Fruit fly (Drosophila melanogaster) whole organism, embryonic: ENCODE results near the gene Rpn2.

Experiments
- ATbp ChIP-seq: fragments of 200-800 bp; sonication (Bioruptor generic); optimal IDR thresholded peaks from 2 replicates; lab custom pipeline; 2017; ENCODE audit warnings: missing biosample characterization, mild to moderate bottlenecking, missing genetic modification characterization, missing genetic modification reagents
- Abd-B ChIP-seq: fragments of 200-800 bp; sonication (Bioruptor generic); optimal IDR thresholded peaks from 2 replicates; lab custom pipeline; 2018; ENCODE audit warnings: missing biosample characterization, mild to moderate bottlenecking, missing genetic modification characterization, moderate library complexity
- CG1024 ChIP-seq: fragments of 200-800 bp; sonication (Bioruptor generic); IDR thresholded peaks from 2 replicates; pipeline ENCODE4 v1.3.6; 2022; ENCODE audit warnings: missing biosample characterization, missing genetic modification characterization
- CG10565 ChIP-seq: fragments of 200-800 bp; sonication (Bioruptor generic); optimal IDR thresholded peaks from 3 replicates; lab custom pipeline; 2016; ENCODE audit warnings: missing biosample characterization, mild to moderate bottlenecking, missing genetic modification characterization
- CG10979 ChIP-seq: fragments of 200-800 bp; sonication (Bioruptor generic); optimal IDR thresholded peaks from 2 replicates; lab custom pipeline; 2018; ENCODE audit warnings: missing biosample characterization, mild to moderate bottlenecking, missing genetic modification characterization, moderate library complexity
- CG16813 ChIP-seq: fragments of 200-800 bp; sonication (Bioruptor generic); IDR thresholded peaks from 3 replicates; pipeline ENCODE4 v1.3.6; 2022; ENCODE audit warnings: missing biosample characterization, missing genetic modification characterization; ENCODE audit not compliant: partially characterized antibody
- CG17328 ChIP-seq: fragments of 200-800 bp; sonication (Bioruptor generic); IDR thresholded peaks from 2 replicates; pipeline ENCODE4 v1.3.6; 2022; ENCODE audit warnings: missing biosample characterization, missing genetic modification characterization
- CG17361 ChIP-seq: fragments of 200-800 bp; sonication (Bioruptor generic); IDR thresholded peaks from 3 replicates; pipeline ENCODE4 v1.3.6; 2022; ENCODE audit warnings: missing biosample characterization, missing genetic modification characterization
- CG18262 ChIP-seq: fragments of 200-800 bp; optimal IDR thresholded peaks from 3 replicates; lab custom pipeline; 2019; ENCODE audit warnings: missing biosample characterization, mild to moderate bottlenecking, missing genetic modification characterization, moderate library complexity
- CG18476 ChIP-seq: fragments of 200-800 bp; sonication (Bioruptor generic); optimal IDR thresholded peaks from 2 replicates; lab custom pipeline; 2016; ENCODE audit warnings: missing biosample characterization, mild to moderate bottlenecking, missing genetic modification characterization
- CG3163 ChIP-seq: fragments of 200-800 bp; sonication (Bioruptor generic); optimal IDR thresholded peaks from 3 replicates; lab custom pipeline; 2016; ENCODE audit warnings: missing biosample characterization, missing genetic modification characterization
- CG4617 ChIP-seq: fragments of 200-800 bp; sonication (Bioruptor generic); optimal IDR thresholded peaks from 3 replicates; lab custom pipeline; 2016; ENCODE audit warnings: missing biosample characterization, missing genetic modification characterization, borderline replicate concordance
- CG6813 ChIP-seq: fragments of 200-800 bp; sonication (Bioruptor generic); optimal IDR thresholded peaks from 2 replicates; lab custom pipeline; 2017; ENCODE audit warnings: missing biosample characterization, missing genetic modification characterization, mild to moderate bottlenecking, moderate library complexity, missing genetic modification reagents
- CG7839 ChIP-seq: fragments of 200-800 bp; sonication (Bioruptor generic); optimal IDR thresholded peaks from 3 replicates; lab custom pipeline; 2018; ENCODE audit warnings: missing biosample characterization, mild to moderate bottlenecking, missing genetic modification characterization, moderate library complexity
- CG8478 ChIP-seq: fragments of >200 bp; optimal IDR thresholded peaks from 2 replicates; lab custom pipeline; 2018
- CG9437 ChIP-seq: fragments of 200-800 bp; sonication (Bioruptor generic); optimal IDR thresholded peaks from 2 replicates; lab custom pipeline; 2018; ENCODE audit warnings: missing biosample characterization, mild to moderate bottlenecking, missing genetic modification characterization
- CHES-1-like ChIP-seq: fragments of 200-800 bp; sonication (Bioruptor generic); optimal IDR thresholded peaks from 2 replicates; lab custom pipeline; 2016; ENCODE audit warnings: missing biosample characterization, missing genetic modification characterization
- CoRest ChIP-seq: fragments of 200-800 bp; sonication (Bioruptor generic); optimal IDR thresholded peaks from 3 replicates; lab custom pipeline; 2018; ENCODE audit warnings: missing biosample characterization, mild to moderate bottlenecking, missing genetic modification characterization, moderate library complexity
- D ChIP-seq, 2 experiments: fragments of 200-800 bp in 1 of 2; fragments of >200 bp in 1 of 2; sonication (Bioruptor generic) in 1 of 2; optimal IDR thresholded peaks; 2 replicates in 1 of 2; 3 replicates in 1 of 2; lab custom pipeline; 2017; ENCODE audit warnings: mild to moderate bottlenecking in 1 of 2, missing biosample characterization in 1 of 2, missing genetic modification characterization in 1 of 2, missing genetic modification reagents in 1 of 2
- D19A ChIP-seq: fragments of 200-800 bp; optimal IDR thresholded peaks from 3 replicates; lab custom pipeline; 2019; ENCODE audit warnings: missing biosample characterization, mild to moderate bottlenecking, missing genetic modification characterization, moderate library complexity
- D19B ChIP-seq: fragments of 200-800 bp; sonication (Bioruptor generic); optimal IDR thresholded peaks from 2 replicates; lab custom pipeline; 2017; ENCODE audit warnings: missing biosample characterization, mild to moderate bottlenecking, missing genetic modification characterization
- Dref ChIP-seq: fragments of 200-800 bp; sonication (Bioruptor generic); IDR thresholded peaks from 2 replicates; pipeline ENCODE4 v1.3.6; 2022; ENCODE audit warnings: missing biosample characterization, missing genetic modification characterization
- Eip74EF ChIP-seq, 2 experiments: fragments of 200-800 bp in 1 of 2; fragments of >200 bp in 1 of 2; sonication (Bioruptor generic) in 1 of 2; optimal IDR thresholded peaks; 2 replicates each; lab custom pipeline; 2017 to 2019; ENCODE audit warnings: missing biosample characterization in 2 of 2, missing genetic modification characterization in 2 of 2, mild to moderate bottlenecking in 1 of 2, moderate library complexity in 1 of 2
- Ets65A ChIP-seq: fragments of 200-800 bp; sonication (Bioruptor generic); peaks from one replicate; lab custom pipeline; 2016; ENCODE audit warnings: missing biosample characterization, missing genetic modification characterization
- Hmx ChIP-seq: fragments of 200-800 bp; sonication (Bioruptor generic); optimal IDR thresholded peaks from 2 replicates; lab custom pipeline; 2016; ENCODE audit warnings: missing biosample characterization, missing genetic modification characterization
- Kr ChIP-seq: fragments of 200-800 bp; sonication (Bioruptor generic); optimal IDR thresholded peaks from 2 replicates; lab custom pipeline; 2017; ENCODE audit warnings: missing biosample characterization, mild to moderate bottlenecking, missing genetic modification characterization
- Myb ChIP-seq: fragments of 200-800 bp; sonication (Bioruptor generic); optimal IDR thresholded peaks from 2 replicates; lab custom pipeline; 2016; ENCODE audit warnings: missing biosample characterization, missing genetic modification characterization
- NfI ChIP-seq: fragments of 200-800 bp; sonication (Bioruptor generic); optimal IDR thresholded peaks from 3 replicates; lab custom pipeline; 2018; ENCODE audit warnings: missing biosample characterization, mild to moderate bottlenecking, missing genetic modification characterization, moderate library complexity
- Oli ChIP-seq: fragments of 200-800 bp; sonication (Bioruptor generic); optimal IDR thresholded peaks from 2 replicates; lab custom pipeline; 2018; ENCODE audit warnings: missing biosample characterization, mild to moderate bottlenecking, missing genetic modification characterization, moderate library complexity
- Opbp ChIP-seq: fragments of 200-800 bp; sonication (Bioruptor generic); IDR thresholded peaks from 3 replicates; pipeline ENCODE4 v1.3.6; 2022; ENCODE audit warnings: missing biosample characterization, missing genetic modification characterization; ENCODE audit not compliant: partially characterized antibody
- Poxn ChIP-seq: fragments of 200-800 bp; sonication (Bioruptor generic); IDR thresholded peaks from 2 replicates; pipeline ENCODE4 v1.3.6; 2022; ENCODE audit warnings: missing biosample characterization, missing genetic modification characterization
- Sox100B ChIP-seq: fragments of 200-800 bp; sonication (Bioruptor generic); optimal IDR thresholded peaks from 3 replicates; lab custom pipeline; 2018; ENCODE audit warnings: missing biosample characterization, mild to moderate bottlenecking, missing genetic modification characterization
- ase ChIP-seq: fragments of 200-800 bp; sonication (Bioruptor generic); IDR thresholded peaks from 3 replicates; pipeline ENCODE4 v1.3.6; 2022; ENCODE audit warnings: missing biosample characterization, missing genetic modification characterization
- ato ChIP-seq: fragments of 200-800 bp; sonication (Bioruptor generic); IDR thresholded peaks from 2 replicates; pipeline ENCODE4 v1.3.6; 2022; ENCODE audit warnings: missing biosample characterization, missing genetic modification characterization; ENCODE audit not compliant: partially characterized antibody
- chif ChIP-seq, 2 experiments: fragments of 200-800 bp; sonication (Bioruptor generic); optimal IDR thresholded peaks; 3 replicates each; lab custom pipeline; 2016; ENCODE audit warnings: missing biosample characterization in 2 of 2, missing genetic modification characterization in 2 of 2
- fd64A ChIP-seq: fragments of 200-800 bp; sonication (Bioruptor generic); optimal IDR thresholded peaks from 3 replicates; lab custom pipeline; 2018; ENCODE audit warnings: missing biosample characterization, mild to moderate bottlenecking, missing genetic modification characterization
- gem ChIP-seq: fragments of 200-800 bp; sonication (Bioruptor generic); optimal IDR thresholded peaks from 2 replicates; lab custom pipeline; 2019; ENCODE audit warnings: missing biosample characterization, mild to moderate bottlenecking, missing genetic modification characterization, moderate library complexity
- jumu ChIP-seq: fragments of 200-800 bp; sonication (Bioruptor generic); optimal IDR thresholded peaks from 3 replicates; lab custom pipeline; 2016; ENCODE audit warnings: missing biosample characterization, missing genetic modification characterization
- lab ChIP-seq: fragments of 200-800 bp; sonication (Bioruptor generic); optimal IDR thresholded peaks from 3 replicates; lab custom pipeline; 2017; ENCODE audit warnings: missing biosample characterization, missing genetic modification characterization, mild to moderate bottlenecking, moderate library complexity, missing genetic modification reagents
- lbe ChIP-seq: fragments of 200-800 bp; sonication (Bioruptor generic); optimal IDR thresholded peaks from 2 replicates; lab custom pipeline; 2016; ENCODE audit warnings: missing biosample characterization, mild to moderate bottlenecking, missing genetic modification characterization
- lmd ChIP-seq: fragments of 200-800 bp; sonication (Bioruptor generic); IDR thresholded peaks from 2 replicates; pipeline ENCODE4 v1.3.6; 2022; ENCODE audit warnings: missing biosample characterization, missing genetic modification characterization
- nom ChIP-seq: fragments of 200-800 bp; sonication (Bioruptor generic); optimal IDR thresholded peaks from 2 replicates; lab custom pipeline; 2017; ENCODE audit warnings: missing biosample characterization, missing genetic modification characterization, mild to moderate bottlenecking, moderate library complexity, missing genetic modification reagents
- p53 ChIP-seq: fragments of 200-800 bp; sonication (Bioruptor generic); optimal IDR thresholded peaks from 2 replicates; lab custom pipeline; 2016; ENCODE audit warnings: missing biosample characterization, missing genetic modification characterization
- pum ChIP-seq: fragments of 200-800 bp; sonication (Bioruptor generic); optimal IDR thresholded peaks from 2 replicates; lab custom pipeline; 2016; ENCODE audit warnings: missing biosample characterization, missing genetic modification characterization
- run ChIP-seq: fragments of 200-800 bp; sonication (Bioruptor generic); optimal IDR thresholded peaks from 3 replicates; lab custom pipeline; 2018; ENCODE audit warnings: missing biosample characterization, mild to moderate bottlenecking, missing genetic modification characterization
- scrt ChIP-seq: fragments of 200-800 bp; sonication (Bioruptor generic); optimal IDR thresholded peaks from 2 replicates; lab custom pipeline; 2018; ENCODE audit warnings: missing biosample characterization, mild to moderate bottlenecking, missing genetic modification characterization, moderate library complexity
- slp2 ChIP-seq: fragments of 200-800 bp; sonication (Bioruptor generic); optimal IDR thresholded peaks from 2 replicates; lab custom pipeline; 2016; ENCODE audit warnings: missing biosample characterization, missing genetic modification characterization
- tap ChIP-seq: fragments of 200-800 bp; optimal IDR thresholded peaks from 3 replicates; lab custom pipeline; 2019; ENCODE audit warnings: missing biosample characterization, mild to moderate bottlenecking, missing genetic modification characterization, moderate library complexity
- ttk ChIP-seq: fragments of 200-800 bp; sonication (Bioruptor generic); IDR thresholded peaks from 2 replicates; pipeline ENCODE4 v2.1.2; 2022; ENCODE audit warnings: missing biosample characterization, missing genetic modification characterization

Rpn2 gene

dm6 chr3R:29196967-29197611, 43.8 kb downstream of the Rpn2 start, which contains the start of gene CG14515:
Gene CG14515 (plus strand): TSS chr3R:29197556.
- TF ChIP-seq CG18476 (no peak), ttk (GFP tag; lab: Robert Waterston, UW) (no peak), NfI (GFP tag; lab: Kevin White, UChicago) (no peak), CG16813 (GFP tag; lab: Robert Waterston, UW) (no peak), jumu (GFP tag; lab: Kevin White, UChicago) (no peak), tap (no peak), CG4617 (no peak), Abd-B (GFP tag; lab: Kevin White, UChicago) (peak; percentile 7), CG9437 (GFP tag; lab: Kevin White, UChicago) (peak; percentile 7), Kr (no peak), Eip74EF (GFP tag; optimal IDR thresholded peaks at IDR 0.05; lab: Kevin White, UChicago) (peak in 1 of 2 experiments; percentile 26), Poxn (no peak), slp2 (no peak), Myb (no peak), CG7839 (tag; lab: Kevin White, UChicago) (peak; percentile 18), D19A (tag; lab: Kevin White, UChicago) (no peak), CG8478 (lab: Kevin White, UChicago) (no peak), pum (GFP tag; lab: Kevin White, UChicago) (no peak), lbe (GFP tag; lab: Kevin White, UChicago) (no peak), CG1024 (GFP tag; lab: Robert Waterston, UW) (no peak), p53 (no peak), Opbp (no peak), ato (no peak), CG17328 (GFP tag; lab: Robert Waterston, UW) (0 out of 2 replicates have a peak, but pooled peaks have one; percentile 28), gem (peak; percentile 38), scrt (GFP tag; lab: Kevin White, UChicago) (no peak), CoRest (tag; lab: Kevin White, UChicago) (peak; percentile 11), CG10979 (tag; lab: Kevin White, UChicago) (peak; percentile 3), nom (GFP tag; lab: Kevin White, UChicago) (no peak), D (optimal IDR thresholded peaks at IDR 0.05; lab: Kevin White, UChicago) (no peak), D (GFP tag; optimal IDR thresholded peaks at IDR 0.05; lab: Kevin White, UChicago) (peak; percentile 21), fd64A (no peak), lab (no peak), run (tag; lab: Kevin White, UChicago) (no peak), D19B (GFP tag; lab: Kevin White, UChicago) (no peak), Oli (peak; percentile 13), CG17361 (peak; percentile 44; the same call in 2 of the 3 replicates), ase (GFP tag; lab: Robert Waterston, UW) (0 out of 3 replicates have a peak, but pooled peaks have one; percentile 16), lmd (peak; percentile 13; the same call in 1 of the 2 replicates), ATbp (GFP tag; lab: Kevin White, UChicago) (no peak), Sox100B (GFP tag; lab: Kevin White, UChicago) (peak; percentile 47), CG6813 (GFP tag; lab: Kevin White, UChicago) (no peak), chif (GFP tag; optimal IDR thresholded peaks at IDR 0.05; lab: Kevin White, UChicago) (no peak), CG3163 (GFP tag; lab: Kevin White, UChicago) (no peak), CG10565 (GFP tag; lab: Kevin White, UChicago) (no peak), Ets65A (GFP tag; lab: Kevin White, UChicago) (peak; percentile 53), Dref (GFP tag; lab: Robert Waterston, UW) (no peak), Hmx (GFP tag; lab: Kevin White, UChicago) (no peak), CHES-1-like (GFP tag; lab: Kevin White, UChicago) (no peak), CG18262 (peak; percentile 47)
